Fruit fly (Drosophila melanogaster): ENCODE data around the gene SWIP.

Gene SWIP

DNA sequence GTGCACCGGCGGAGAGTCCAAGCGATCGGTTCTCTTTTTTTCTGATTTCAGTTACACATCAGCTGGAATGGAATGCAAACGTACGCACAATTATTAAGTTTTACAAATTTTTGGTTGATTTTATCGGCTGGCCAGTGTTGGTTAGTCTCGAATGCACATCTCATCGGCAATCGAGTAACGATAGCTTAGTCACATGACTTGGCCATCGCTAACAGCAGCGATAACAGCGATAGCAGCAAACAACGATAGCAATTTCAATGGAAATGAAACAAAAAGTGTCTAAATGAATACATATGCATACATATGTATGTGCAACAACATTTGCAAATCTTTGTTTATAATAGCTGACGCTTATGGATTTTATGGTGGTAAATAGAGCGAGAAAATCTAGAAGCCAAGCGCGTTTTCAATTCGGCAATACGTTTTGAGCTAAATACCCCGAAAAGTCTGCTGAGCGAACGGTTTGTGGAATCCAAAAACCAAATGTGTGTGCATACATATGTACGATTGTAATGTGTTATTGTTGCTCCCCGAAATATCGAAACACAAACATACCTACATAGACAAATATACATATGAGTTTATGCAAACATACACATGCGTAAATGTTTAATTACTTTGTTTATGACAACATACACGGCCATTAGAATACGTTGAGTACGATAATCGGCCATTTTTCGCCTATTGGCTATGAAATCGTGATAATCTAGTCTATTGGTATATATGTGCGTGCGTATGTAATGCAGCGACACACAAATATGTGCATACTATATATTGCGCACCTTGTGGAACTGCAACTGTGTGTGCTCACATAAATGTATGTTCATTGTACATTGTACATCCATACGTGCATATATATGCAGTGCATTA, 16.9 kb upstream of the SWIP start, which contains the start of gene CG3632 (continued):
- TF ChIP-seq luna (GFP tag; optimal IDR thresholded peaks at IDR 0.05) (peak; percentile 16), lbe (GFP tag; optimal IDR thresholded peaks at IDR 0.05) (peak; percentile 60), E2f1 (GFP tag; IDR thresholded peaks at IDR 0.05) (0 out of 2 replicates have a peak, but pooled peaks have one; percentile 12), Elba2 (GFP tag; optimal IDR thresholded peaks at IDR 0.05) (peak; percentile 89), H2.0 (GFP tag; IDR thresholded peaks at IDR 0.05) (peak; percentile 28; the same call in 1 of the 2 replicates), Sox100B (GFP tag; optimal IDR thresholded peaks at IDR 0.05) (no peak), fu2 (GFP tag; optimal IDR thresholded peaks at IDR 0.05) (peak; percentile 15), gcm2 (GFP tag; optimal IDR thresholded peaks at IDR 0.05) (peak; percentile 26), al (GFP tag; IDR thresholded peaks at IDR 0.05) (0 out of 2 replicates have a peak, but pooled peaks have one; percentile 10), CG12744 (GFP tag; optimal IDR thresholded peaks at IDR 0.05) (peak; percentile 27), CG34422 (GFP tag; IDR thresholded peaks at IDR 0.05) (0 out of 3 replicates have a peak, but pooled peaks have one; percentile 10), wek (GFP tag; optimal IDR thresholded peaks at IDR 0.05) (no peak), CG6791 (GFP tag; IDR thresholded peaks at IDR 0.05; ENCODE audit: partially characterized antibody) (peak; percentile 94), CG9727 (GFP tag; optimal IDR thresholded peaks at IDR 0.05) (peak; percentile 7), ab (GFP tag; optimal IDR thresholded peaks at IDR 0.05) (no peak), Hr51 (GFP tag; optimal IDR thresholded peaks at IDR 0.05) (peak in 1 of 2 experiments; percentile 24), nmo (GFP tag; optimal IDR thresholded peaks at IDR 0.05) (no peak), CG11456 (GFP tag; IDR thresholded peaks at IDR 0.05) (no peak), da (GFP tag; optimal IDR thresholded peaks at IDR 0.05) (no peak), CG7786 (GFP tag; optimal IDR thresholded peaks at IDR 0.05) (peak; percentile 61), Fer3 (tag; optimal IDR thresholded peaks at IDR 0.05) (no peak), CoRest (tag; optimal IDR thresholded peaks at IDR 0.05) (no peak), vfl (GFP tag; optimal IDR thresholded peaks at IDR 0.05) (peak; percentile 42), CG11085 (GFP tag; IDR thresholded peaks at IDR 0.05) (peak; percentile 38; the same call in 1 of the 2 replicates), Dbx (GFP tag; IDR thresholded peaks at IDR 0.05) (peak; percentile 69; the same call in 2 of the 3 replicates), Adf1 (GFP tag; IDR thresholded peaks at IDR 0.05) (peak; percentile 36; the same call in 1 of the 2 replicates), CG43689 (GFP tag; IDR thresholded peaks at IDR 0.05) (no peak), CG11560 (tag; IDR thresholded peaks at IDR 0.05) (peak; percentile 65; the same call in 2 of the 3 replicates), Dp (GFP tag; optimal IDR thresholded peaks at IDR 0.05) (peak; percentile 32), her (GFP tag; optimal IDR thresholded peaks at IDR 0.05) (peak; percentile 61), CG2129 (GFP tag; IDR thresholded peaks at IDR 0.05; ENCODE audit: partially characterized antibody) (peak; percentile 41; the same call in 1 of the 2 replicates), CG4424 (GFP tag; optimal IDR thresholded peaks at IDR 0.05) (no peak), CG10147 (GFP tag; optimal IDR thresholded peaks at IDR 0.05) (no peak), dpn (GFP tag; optimal IDR thresholded peaks at IDR 0.05) (peak; percentile 59 to 65), mirr (GFP tag; optimal IDR thresholded peaks at IDR 0.05) (peak; percentile 51), pum (GFP tag; optimal IDR thresholded peaks at IDR 0.05) (peak; percentile 20), BEAF-32 (GFP tag; optimal IDR thresholded peaks at IDR 0.05) (peak; percentile 82), ham (GFP tag; IDR thresholded peaks at IDR 0.05) (no peak), sd (tag; optimal IDR thresholded peaks at IDR 0.05) (peak; percentile 64), CG3407 (GFP tag; optimal IDR thresholded peaks at IDR 0.05) (no peak), fd102C (GFP tag; optimal IDR thresholded peaks at IDR 0.05) (no peak), Abd-B (GFP tag; optimal IDR thresholded peaks at IDR 0.05) (no peak), CG10267 (tag; optimal IDR thresholded peaks at IDR 0.05) (peak; percentile 93), CG6175 (GFP tag; IDR thresholded peaks at IDR 0.05) (peak; percentile 39; the same call in 1 of the 3 replicates), Scr (GFP tag; IDR thresholded peaks at IDR 0.05; ENCODE audit: partially characterized antibody) (peak; percentile 76), Med (GFP tag) (peak; percentile 95), amos (GFP tag; IDR thresholded peaks at IDR 0.05; ENCODE audit: partially characterized antibody) (peak; percentile 90; the same call in 1 of the 2 replicates), CG6654 (GFP tag; optimal IDR thresholded peaks at IDR 0.05) (no peak)
